Worm (Caenorhabditis elegans) whole organism, mixed stage, embryonic: Measurements from ENCODE around the gene pxf-1.

Experiments
- M03D4.4 ChIP-seq: sonication (generic microtip); optimal IDR thresholded peaks from 2 replicates; lab custom pipeline; 2017; ENCODE audit warnings: mild to moderate bottlenecking, missing genetic modification characterization, missing compliant biosample characterization
- blmp-1 ChIP-seq: fragments of 150-350 bp; optimal IDR thresholded peaks from 2 replicates; lab custom pipeline; 2014; ENCODE audit warnings: missing biosample characterization, missing genetic modification characterization
- ceh-43 ChIP-seq: fragments of 200-800 bp; sonication (Bioruptor generic); optimal IDR thresholded peaks from 2 replicates; lab custom pipeline; 2018; ENCODE audit warnings: mild to moderate bottlenecking, missing genetic modification characterization, moderate library complexity, missing compliant biosample characterization
- ceh-83 ChIP-seq: fragments of 200-800 bp; sonication (Bioruptor generic); optimal IDR thresholded peaks from 2 replicates; lab custom pipeline; 2018; ENCODE audit warnings: mild to moderate bottlenecking, missing genetic modification characterization, missing compliant biosample characterization
- ces-1 ChIP-seq: fragments of 150-350 bp; optimal IDR thresholded peaks from 2 replicates; lab custom pipeline; 2014; ENCODE audit warnings: missing biosample characterization, missing genetic modification reagents, missing genetic modification characterization
- cnd-1 ChIP-seq: fragments of 200-800 bp; sonication (Bioruptor generic); optimal IDR thresholded peaks from 2 replicates; lab custom pipeline; 2018; ENCODE audit warnings: mild to moderate bottlenecking, missing genetic modification characterization, missing compliant biosample characterization
- flh-1 ChIP-seq: fragments of 200-800 bp; sonication (Bioruptor generic); optimal IDR thresholded peaks from 2 replicates; lab custom pipeline; 2018; ENCODE audit warnings: mild to moderate bottlenecking, missing genetic modification characterization, moderate library complexity, missing compliant biosample characterization
- hlh-1 ChIP-seq: fragments of 150-350 bp; optimal IDR thresholded peaks from 2 replicates; lab custom pipeline; 2014; ENCODE audit warnings: missing biosample characterization, missing genetic modification reagents, missing genetic modification characterization
- lin-13 ChIP-seq: fragments of 150-350 bp; optimal IDR thresholded peaks from 2 replicates; lab custom pipeline; 2014; ENCODE audit warnings: missing biosample characterization, missing genetic modification characterization
- lin-32 ChIP-seq: fragments of 200-800 bp; sonication (Bioruptor generic); optimal IDR thresholded peaks from 2 replicates; lab custom pipeline; 2018; ENCODE audit warnings: mild to moderate bottlenecking, missing genetic modification characterization, missing compliant biosample characterization
- lsy-2 ChIP-seq: fragments of 150-350 bp; optimal IDR thresholded peaks from 2 replicates; lab custom pipeline; 2014; ENCODE audit warnings: missing biosample characterization, missing genetic modification characterization
- mep-1 ChIP-seq: fragments of 150-350 bp; optimal IDR thresholded peaks from 2 replicates; lab custom pipeline; 2017; ENCODE audit warnings: missing biosample characterization, missing genetic modification reagents, missing genetic modification characterization, inconsistent platforms
- nhr-2 ChIP-seq: fragments of 150-350 bp; optimal IDR thresholded peaks from 2 replicates; lab custom pipeline; 2014; ENCODE audit warnings: missing biosample characterization, missing genetic modification characterization
- nhr-237 ChIP-seq: fragments of 150-350 bp; optimal IDR thresholded peaks from 2 replicates; lab custom pipeline; 2014; ENCODE audit warnings: missing biosample characterization, missing genetic modification characterization
- pha-4 ChIP-seq: fragments of 150-350 bp; optimal IDR thresholded peaks from 2 replicates; lab custom pipeline; 2018; ENCODE audit warnings: missing biosample characterization, missing genetic modification reagents, missing genetic modification characterization
- sem-2 ChIP-seq: fragments of 200-800 bp; sonication (Bioruptor generic); optimal IDR thresholded peaks from 2 replicates; lab custom pipeline; 2018; ENCODE audit warnings: mild to moderate bottlenecking, missing genetic modification characterization, missing compliant biosample characterization
- snpc-4 ChIP-seq: fragments of 150-350 bp; optimal IDR thresholded peaks from 2 replicates; lab custom pipeline; 2014; ENCODE audit warnings: missing biosample characterization, missing genetic modification characterization
- sptf-1 ChIP-seq: sonication (generic microtip); optimal IDR thresholded peaks from 2 replicates; lab custom pipeline; 2017; ENCODE audit warnings: mild to moderate bottlenecking, missing genetic modification characterization, moderate library complexity, missing compliant biosample characterization
- tbx-8 ChIP-seq: fragments of 200-800 bp; sonication (Bioruptor generic); optimal IDR thresholded peaks from 2 replicates; lab custom pipeline; 2018; ENCODE audit warnings: mild to moderate bottlenecking, missing genetic modification characterization, moderate library complexity, missing compliant biosample characterization
- unc-120 ChIP-seq: sonication (generic microtip); optimal IDR thresholded peaks from 2 replicates; lab custom pipeline; 2017; ENCODE audit warnings: missing genetic modification characterization, missing compliant biosample characterization; ENCODE audit not compliant: poor library complexity, severe bottlenecking
- unc-39 ChIP-seq: fragments of 150-350 bp; optimal IDR thresholded peaks from 2 replicates; lab custom pipeline; 2014; ENCODE audit warnings: missing biosample characterization, missing genetic modification characterization
- unc-62 ChIP-seq: fragments of 150-350 bp; optimal IDR thresholded peaks from 2 replicates; lab custom pipeline; 2014; ENCODE audit warnings: missing biosample characterization, missing genetic modification reagents, missing genetic modification characterization
- ztf-11 ChIP-seq: fragments of 150-350 bp; optimal IDR thresholded peaks from 2 replicates; lab custom pipeline; 2014; ENCODE audit warnings: missing biosample characterization, missing genetic modification characterization

Gene pxf-1

ce11 chrIV:10206182-10206581 lies 32.0 kb upstream of the pxf-1 start, which contains the start of gene K04D7.6:
Gene K04D7.6, minus strand, starts transcription at chrIV:10206282.
- TF ChIP-seq lsy-2 (tag; lab: Kevin White, UChicago) (no peak), hlh-1 (tag; lab: Kevin White, UChicago) (no peak), flh-1 (no peak), unc-62 (GFP tag; lab: Kevin White, UChicago) (no peak)

ce11 chrIV:10197317-10197867 lies 23.3 kb upstream of the pxf-1 start, which contains the start of gene gon-4:
Gene gon-4, plus strand, starts transcription at chrIV:10197817.
- TF ChIP-seq nhr-237 = no peak
- peak; percentile 49 for TF ChIP-seq lsy-2 (tag; lab: Kevin White, UChicago)

DNA sequence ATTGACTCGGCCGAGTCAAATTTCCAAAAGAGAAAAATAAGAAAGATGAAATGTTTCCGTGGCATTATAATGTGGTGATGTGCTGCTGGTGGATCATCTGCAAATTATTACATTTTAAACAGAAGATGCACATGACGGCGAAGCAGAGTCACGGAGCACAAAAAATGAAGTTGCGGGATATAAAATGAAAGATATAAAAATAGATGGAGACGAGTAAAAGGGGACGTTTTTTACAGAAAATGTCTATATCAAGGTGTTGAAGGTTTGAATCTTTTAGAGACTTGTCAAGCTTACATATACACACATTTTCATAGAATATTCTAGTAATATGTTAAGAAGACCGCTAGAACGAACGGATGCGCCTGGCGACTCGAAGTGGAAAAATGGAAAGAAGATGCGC lies 20.2 kb upstream of the pxf-1 start, which contains the start of gene ptrg-1:
Gene ptrg-1 (minus strand): TSS at position 101 of the 400 bp plus-strand sequence.
- TF ChIP-seq lin-13 (tag; lab: Kevin White, UChicago) = no peak
- TF ChIP-seq nhr-237 = no peak
- no peak for TF ChIP-seq unc-120 (tag; lab: Kevin White, UChicago)
- no peak for TF ChIP-seq unc-62 (GFP tag; lab: Kevin White, UChicago)
- no peak for TF ChIP-seq ceh-83 (GFP tag; lab: Kevin White, UChicago)
- no peak for TF ChIP-seq tbx-8 (GFP tag; lab: Kevin White, UChicago)
- no peak for TF ChIP-seq ztf-11 (tag; lab: Kevin White, UChicago)
- TF ChIP-seq snpc-4 (tag; lab: Kevin White, UChicago) = no peak
- no peak for TF ChIP-seq cnd-1
- no peak for TF ChIP-seq ceh-43 (GFP tag; lab: Kevin White, UChicago)
- TF ChIP-seq unc-39 (tag; lab: Kevin White, UChicago) = no peak
- no peak for TF ChIP-seq pha-4
- no peak for TF ChIP-seq lsy-2 (tag; lab: Kevin White, UChicago)

DNA sequence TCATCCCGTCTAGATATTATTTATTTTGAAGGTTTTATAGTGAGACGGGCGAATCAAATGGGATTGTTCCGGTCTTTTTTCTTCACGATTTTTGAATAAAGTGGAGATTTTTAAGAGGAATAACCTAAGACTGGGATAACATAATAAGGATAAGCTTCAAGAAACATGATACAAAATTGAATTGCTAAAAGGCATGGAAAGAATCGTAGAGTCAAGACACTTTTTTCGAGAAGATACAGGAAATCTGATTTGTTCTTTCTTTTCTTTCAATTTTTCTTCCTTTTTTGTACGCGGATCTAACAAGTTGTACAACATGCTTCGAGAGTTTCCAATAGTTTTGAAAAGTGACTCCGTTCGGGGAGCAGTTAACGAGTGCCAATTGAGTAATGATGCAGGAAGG lies 17.4 kb upstream of the pxf-1 start:
- TF ChIP-seq M03D4.4 (tag; lab: Kevin White, UChicago) = no peak
- no peak for TF ChIP-seq tbx-8 (GFP tag; lab: Kevin White, UChicago)
- no peak for TF ChIP-seq blmp-1
- TF ChIP-seq ces-1 (GFP tag; lab: Kevin White, UChicago) = peak; percentile 77

DNA sequence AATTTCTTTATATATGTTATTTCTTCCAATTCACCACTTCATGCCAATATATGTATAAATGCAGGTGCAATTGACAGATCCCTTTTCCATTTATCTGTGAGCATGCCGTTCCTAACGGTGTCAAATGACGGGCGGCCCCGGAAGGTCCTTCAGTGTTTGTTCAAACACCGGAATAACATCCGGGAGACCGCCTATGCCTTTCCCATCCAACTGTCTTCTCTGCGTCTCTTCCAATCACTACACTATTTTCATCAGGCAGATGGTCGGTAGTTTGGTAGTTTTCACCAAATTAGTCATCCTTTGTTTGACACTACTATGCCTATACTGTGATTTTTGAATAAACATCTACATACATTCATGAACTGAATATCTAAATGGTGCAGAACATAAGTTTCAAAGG lies 16.4 kb upstream of the pxf-1 start:
- TF ChIP-seq lin-32 (no peak), cnd-1 (peak; percentile 87)

- TF ChIP-seq ces-1 (GFP tag; lab: Kevin White, UChicago) (peak; percentile 87), sptf-1 (tag; lab: Kevin White, UChicago) (no peak)
- TF ChIP-seq, all 35 proteins: peak for 1
These were observed 14.4 kb upstream of the pxf-1 start for ce11 chrIV:10188505-10188904.

- TF ChIP-seq sem-2 (GFP tag; lab: Kevin White, UChicago) (no peak), flh-1 (no peak), lsy-2 (tag; lab: Kevin White, UChicago) (no peak), nhr-2 (tag; lab: Kevin White, UChicago) (no peak), ztf-11 (tag; lab: Kevin White, UChicago) (no peak), ces-1 (GFP tag; lab: Kevin White, UChicago) (peak; percentile 35), mep-1 (tag; lab: Kevin White, UChicago) (no peak), lin-13 (tag; lab: Kevin White, UChicago) (no peak), unc-120 (tag; lab: Kevin White, UChicago) (peak; percentile 42), snpc-4 (tag; lab: Kevin White, UChicago) (no peak), tbx-8 (GFP tag; lab: Kevin White, UChicago) (no peak), cnd-1 (no peak), hlh-1 (tag; lab: Kevin White, UChicago) (peak; percentile 98), unc-62 (GFP tag; lab: Kevin White, UChicago) (peak; percentile 44)
These were observed 6.1 kb upstream of the pxf-1 start, which contains the start of gene gta-1 for ce11 chrIV:10180133-10180749. Gene gta-1, plus strand, starts transcription at chrIV:10180660.
